Worm (Caenorhabditis elegans) whole organism, L2 larva: ENCODE data around the gene aqp-11.

Experiments used
- F13H6.1 ChIP-seq: sonication (generic microtip); optimal IDR thresholded peaks from 2 replicates; lab custom pipeline; 2016; ENCODE audit warnings: missing genetic modification characterization, missing compliant biosample characterization
- R02D3.7 ChIP-seq: fragments of 150-350 bp; optimal IDR thresholded peaks from 2 replicates; lab custom pipeline; 2014; ENCODE audit warnings: missing biosample characterization, missing genetic modification characterization
- Y55F3AM.14 ChIP-seq: fragments of 200-800 bp; sonication (Bioruptor generic); optimal IDR thresholded peaks from 2 replicates; lab custom pipeline; 2018; ENCODE audit warnings: mild to moderate bottlenecking, missing genetic modification characterization, missing compliant biosample characterization
- ZK546.5 ChIP-seq: sonication (generic microtip); optimal IDR thresholded peaks from 2 replicates; lab custom pipeline; 2017; ENCODE audit warnings: missing biosample characterization, missing genetic modification characterization
- alr-1 ChIP-seq: fragments of 150-350 bp; optimal IDR thresholded peaks from 2 replicates; lab custom pipeline; 2014; ENCODE audit warnings: missing biosample characterization, missing genetic modification characterization
- ama-1 ChIP-seq: fragments of 150-350 bp; optimal IDR thresholded peaks from 2 replicates; lab custom pipeline; 2018; ENCODE audit warnings: inconsistent platforms
- blmp-1 ChIP-seq: sonication (generic microtip); optimal IDR thresholded peaks from 2 replicates; lab custom pipeline; 2017; ENCODE audit warnings: missing genetic modification characterization, mild to moderate bottlenecking, missing compliant biosample characterization, antibody characterized with exemption, moderate library complexity; ENCODE audit not compliant: insufficient read depth
- ceh-16 ChIP-seq: fragments of 150-350 bp; optimal IDR thresholded peaks from 2 replicates; lab custom pipeline; 2014; ENCODE audit warnings: missing biosample characterization, missing genetic modification characterization
- crh-2 ChIP-seq: sonication (generic microtip); optimal IDR thresholded peaks from 2 replicates; lab custom pipeline; 2017; ENCODE audit warnings: missing biosample characterization, missing genetic modification characterization
- dmd-4 ChIP-seq: sonication (generic microtip); optimal IDR thresholded peaks from 2 replicates; lab custom pipeline; 2017; ENCODE audit warnings: missing biosample characterization, missing genetic modification characterization
- egl-27 ChIP-seq: sonication (generic microtip); optimal IDR thresholded peaks from 3 replicates; lab custom pipeline; 2017; ENCODE audit warnings: missing biosample characterization, missing genetic modification reagents, missing genetic modification characterization
- gmeb-1 ChIP-seq: fragments of 150-350 bp; optimal IDR thresholded peaks from 2 replicates; lab custom pipeline; 2014; ENCODE audit warnings: missing biosample characterization, missing genetic modification characterization
- lin-11 ChIP-seq: fragments of 150-350 bp; sonication (generic microtip); optimal IDR thresholded peaks from 2 replicates; lab custom pipeline; 2014; ENCODE audit warnings: missing biosample characterization, missing genetic modification characterization, inconsistent platforms, mixed read lengths
- lin-39 ChIP-seq: fragments of 150-350 bp; optimal IDR thresholded peaks from 2 replicates; lab custom pipeline; 2014; ENCODE audit warnings: missing biosample characterization, missing genetic modification reagents, missing genetic modification characterization
- lsy-2 ChIP-seq, 2 experiments: fragments of 150-350 bp in 1 of 2; sonication (generic microtip) in 1 of 2; optimal IDR thresholded peaks; 2 replicates each; lab custom pipeline; 2014 to 2017; ENCODE audit warnings: missing biosample characterization in 2 of 2, missing genetic modification characterization in 2 of 2
- mab-5 ChIP-seq: fragments of 150-350 bp; optimal IDR thresholded peaks from 2 replicates; lab custom pipeline; 2014; ENCODE audit warnings: missing biosample characterization, missing genetic modification characterization
- mbf-1 ChIP-seq: sonication (generic microtip); optimal IDR thresholded peaks from 2 replicates; lab custom pipeline; 2017; ENCODE audit warnings: missing biosample characterization, missing genetic modification characterization
- mdl-1 ChIP-seq, 2 experiments: fragments of 150-350 bp in 1 of 2; sonication (generic microtip) in 1 of 2; optimal IDR thresholded peaks; 2 replicates each; lab custom pipeline; 2017; ENCODE audit warnings: missing biosample characterization in 2 of 2, missing genetic modification characterization in 2 of 2
- nhr-11 ChIP-seq: fragments of 150-350 bp; optimal IDR thresholded peaks from 2 replicates; lab custom pipeline; 2014; ENCODE audit warnings: missing biosample characterization, missing genetic modification characterization
- nhr-12 ChIP-seq: fragments of 150-350 bp; optimal IDR thresholded peaks from 2 replicates; lab custom pipeline; 2014; ENCODE audit warnings: missing biosample characterization, missing genetic modification characterization
- nhr-129 ChIP-seq: fragments of 150-350 bp; optimal IDR thresholded peaks from 2 replicates; lab custom pipeline; 2014; ENCODE audit warnings: missing biosample characterization, missing genetic modification characterization
- nhr-21 ChIP-seq: fragments of 150-350 bp; optimal IDR thresholded peaks from 2 replicates; lab custom pipeline; 2014; ENCODE audit warnings: missing biosample characterization, missing genetic modification characterization
- nhr-23 ChIP-seq: fragments of 150-350 bp; optimal IDR thresholded peaks from 2 replicates; lab custom pipeline; 2014; ENCODE audit warnings: missing biosample characterization, missing genetic modification reagents, missing genetic modification characterization
- nhr-237 ChIP-seq: fragments of 150-350 bp; optimal IDR thresholded peaks from 2 replicates; lab custom pipeline; 2014; ENCODE audit warnings: missing biosample characterization, missing genetic modification characterization
- nhr-25 ChIP-seq: fragments of 150-350 bp; sonication (generic microtip); optimal IDR thresholded peaks from 3 replicates; lab custom pipeline; 2014; ENCODE audit warnings: missing biosample characterization, missing genetic modification characterization
- peb-1 ChIP-seq: fragments of 150-350 bp; optimal IDR thresholded peaks from 2 replicates; lab custom pipeline; 2014; ENCODE audit warnings: missing biosample characterization, missing genetic modification characterization
- sem-4 ChIP-seq: fragments of 150-350 bp; optimal IDR thresholded peaks from 2 replicates; lab custom pipeline; 2014; ENCODE audit warnings: missing biosample characterization, missing genetic modification reagents, missing genetic modification characterization
- skn-1 ChIP-seq: sonication (generic microtip); optimal IDR thresholded peaks from 2 replicates; lab custom pipeline; 2017; ENCODE audit warnings: missing biosample characterization, missing genetic modification characterization
- sma-3 ChIP-seq: sonication (generic microtip); optimal IDR thresholded peaks from 2 replicates; lab custom pipeline; 2016; ENCODE audit warnings: missing genetic modification reagents, missing genetic modification characterization, missing compliant biosample characterization
- sma-9 ChIP-seq, 2 experiments: fragments of 150-350 bp in 1 of 2; sonication (generic microtip) in 1 of 2; optimal IDR thresholded peaks; 2 replicates each; lab custom pipeline; 2014 to 2016; ENCODE audit warnings: missing genetic modification characterization in 2 of 2, mild to moderate bottlenecking in 1 of 2, missing biosample characterization in 1 of 2, missing compliant biosample characterization in 1 of 2, missing genetic modification reagents in 1 of 2, moderate library complexity in 1 of 2
- snpc-4 ChIP-seq: fragments of 150-350 bp; optimal IDR thresholded peaks from 2 replicates; lab custom pipeline; 2014; ENCODE audit warnings: missing biosample characterization, missing genetic modification characterization
- unc-39 ChIP-seq: fragments of 150-350 bp; optimal IDR thresholded peaks from 2 replicates; lab custom pipeline; 2014; ENCODE audit warnings: missing biosample characterization, missing genetic modification characterization
- unc-55 ChIP-seq: fragments of 150-350 bp; sonication (generic microtip); optimal IDR thresholded peaks from 3 replicates; lab custom pipeline; 2014; ENCODE audit warnings: missing biosample characterization, missing genetic modification reagents, missing genetic modification characterization
- unc-62 ChIP-seq: fragments of 150-350 bp; optimal IDR thresholded peaks from 2 replicates; lab custom pipeline; 2014; ENCODE audit warnings: missing biosample characterization, missing genetic modification reagents, missing genetic modification characterization
- zag-1 ChIP-seq: fragments of 150-350 bp; optimal IDR thresholded peaks from 2 replicates; lab custom pipeline; 2014; ENCODE audit warnings: missing biosample characterization, missing genetic modification characterization
- ztf-1 ChIP-seq: fragments of 200-800 bp; sonication (Bioruptor generic); conservative IDR thresholded peaks from 2 replicates; pipeline ENCODE4 v1.3.6; 2022; ENCODE audit warnings: missing genetic modification characterization, missing compliant biosample characterization

The aqp-11 gene

ce11 chrIII:13644279-13644678 lies 28.8 kb upstream of the aqp-11 start:
- no peak for TF ChIP-seq F13H6.1 (tag; lab: Kevin White, UChicago)
- no peak for TF ChIP-seq lin-39 (tag; lab: Kevin White, UChicago)
- TF ChIP-seq ama-1 (lab: Kevin White, UChicago), result no peak
- TF ChIP-seq skn-1 (tag; lab: Kevin White, UChicago), result no peak
- TF ChIP-seq gmeb-1 (tag; lab: Kevin White, UChicago), result no peak
- no peak for TF ChIP-seq zag-1 (tag; lab: Kevin White, UChicago)
- TF ChIP-seq mab-5 (tag; lab: Kevin White, UChicago), result no peak
- TF ChIP-seq nhr-21 (tag; lab: Kevin White, UChicago), result no peak
- no peak for TF ChIP-seq nhr-237 (tag; lab: Kevin White, UChicago)
- TF ChIP-seq crh-2, result no peak
- TF ChIP-seq sem-4 (tag; lab: Kevin White, UChicago), result no peak
- no peak for TF ChIP-seq blmp-1 (tag; lab: Kevin White, UChicago)
- TF ChIP-seq lin-11 (tag; lab: Kevin White, UChicago), result no peak
- TF ChIP-seq sma-3 (GFP tag; lab: Kevin White, UChicago), result no peak
- no peak for TF ChIP-seq mbf-1
- TF ChIP-seq Y55F3AM.14, result no peak
- TF ChIP-seq lsy-2 (tag; optimal IDR thresholded peaks at IDR 0.05; lab: Kevin White, UChicago), result no peak
- no peak for TF ChIP-seq alr-1 (tag; lab: Kevin White, UChicago)
- TF ChIP-seq sma-9 (GFP tag; optimal IDR thresholded peaks at IDR 0.05; lab: Kevin White, UChicago), result no peak
- TF ChIP-seq sma-9 (tag; optimal IDR thresholded peaks at IDR 0.05; lab: Kevin White, UChicago), result no peak

ce11 chrIII:13645885-13646488 lies 27.1 kb upstream of the aqp-11 start:
- no peak for TF ChIP-seq dmd-4 (tag; lab: Kevin White, UChicago)
- no peak for TF ChIP-seq ZK546.5
- TF ChIP-seq nhr-129 (tag; lab: Kevin White, UChicago), result no peak
- TF ChIP-seq gmeb-1 (tag; lab: Kevin White, UChicago), result no peak
- TF ChIP-seq zag-1 (tag; lab: Kevin White, UChicago), result no peak
- TF ChIP-seq nhr-23 (tag; lab: Kevin White, UChicago), result no peak
- TF ChIP-seq Y55F3AM.14, result no peak
- no peak for TF ChIP-seq unc-62 (GFP tag; lab: Kevin White, UChicago)
- no peak for TF ChIP-seq snpc-4 (tag; lab: Kevin White, UChicago)
- TF ChIP-seq sma-9 (GFP tag; optimal IDR thresholded peaks at IDR 0.05; lab: Kevin White, UChicago), result no peak
- TF ChIP-seq sma-9 (tag; optimal IDR thresholded peaks at IDR 0.05; lab: Kevin White, UChicago), result no peak
- no peak for TF ChIP-seq peb-1 (tag; lab: Kevin White, UChicago)
- TF ChIP-seq nhr-12 (tag; lab: Kevin White, UChicago), result no peak
- TF ChIP-seq ztf-1 (GFP tag; lab: Robert Waterston, UW), result no peak
- no peak for TF ChIP-seq egl-27 (tag; lab: Kevin White, UChicago)
- no peak for TF ChIP-seq sma-3 (GFP tag; lab: Kevin White, UChicago)
- no peak for TF ChIP-seq nhr-25
- TF ChIP-seq, all 48 proteins: peak for 0

ce11 chrIII:13648540-13648939 lies 24.5 kb upstream of the aqp-11 start:
- TF ChIP-seq unc-55 (GFP tag; lab: Kevin White, UChicago) (no peak), lin-11 (tag; lab: Kevin White, UChicago) (no peak), ama-1 (lab: Kevin White, UChicago) (no peak), nhr-12 (tag; lab: Kevin White, UChicago) (no peak), R02D3.7 (tag; lab: Kevin White, UChicago) (no peak)

ce11 chrIII:13651414-13651813 lies 21.7 kb upstream of the aqp-11 start:
- TF ChIP-seq ceh-16 (tag; lab: Kevin White, UChicago) (no peak), nhr-11 (tag; lab: Kevin White, UChicago) (no peak), egl-27 (tag; lab: Kevin White, UChicago) (no peak), snpc-4 (tag; lab: Kevin White, UChicago) (no peak), mdl-1 (tag; optimal IDR thresholded peaks at IDR 0.05; lab: Kevin White, UChicago) (no peak), nhr-237 (tag; lab: Kevin White, UChicago) (no peak), mab-5 (tag; lab: Kevin White, UChicago) (no peak), unc-55 (GFP tag; lab: Kevin White, UChicago) (no peak), ama-1 (lab: Kevin White, UChicago) (no peak), unc-62 (GFP tag; lab: Kevin White, UChicago) (no peak), ztf-1 (GFP tag; lab: Robert Waterston, UW) (no peak), blmp-1 (tag; lab: Kevin White, UChicago) (no peak), unc-39 (tag; lab: Kevin White, UChicago) (no peak), ZK546.5 (no peak)
- TF ChIP-seq, all 48 proteins: peak for 0
